Worm (Caenorhabditis elegans): Measurements from ENCODE around the gene csc-1.

DNA sequence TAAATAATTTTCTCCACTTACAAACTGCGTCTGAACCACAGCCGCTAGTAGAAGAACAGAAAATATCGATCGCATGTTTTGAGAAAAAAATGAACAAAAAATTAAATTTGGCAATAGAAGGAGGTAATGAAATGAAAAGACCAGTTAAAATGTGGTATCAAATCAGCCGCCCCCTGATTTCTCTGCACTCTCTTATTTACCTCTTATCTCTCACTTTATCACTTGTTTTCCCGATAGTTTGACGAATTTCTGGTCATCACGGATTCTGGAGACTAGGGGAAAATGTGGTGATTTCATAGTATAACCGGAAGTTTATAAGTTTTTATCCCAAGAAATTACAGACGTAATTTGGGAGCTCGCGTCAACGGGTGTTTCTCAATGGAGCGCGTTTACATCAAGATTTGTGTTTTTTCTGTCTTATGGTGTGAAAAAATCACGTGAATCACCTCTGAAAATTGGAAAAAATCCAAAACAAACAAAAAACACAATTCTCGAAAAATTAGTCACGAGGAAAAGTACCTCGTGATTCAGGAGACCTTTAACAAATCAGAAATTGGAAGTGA, 3.0 kb upstream of the csc-1 start, which contains the start of gene clec-146:
- no peak for TF ChIP-seq zip-11 (GFP tag; IDR thresholded peaks at IDR 0.05)
- TF ChIP-seq snpc-4 (tag; optimal IDR thresholded peaks at IDR 0.05) = no peak
- no peak for TF ChIP-seq unc-39 (tag; optimal IDR thresholded peaks at IDR 0.05)
